Fruit fly (Drosophila melanogaster) whole organism, embryonic: Measurements from ENCODE around the gene Surf1.

ENCODE experiments used
- Abd-B ChIP-seq: fragments of 200-800 bp; sonication (Bioruptor generic); optimal IDR thresholded peaks from 2 replicates; lab custom pipeline; 2018; ENCODE audit warnings: missing biosample characterization, mild to moderate bottlenecking, missing genetic modification characterization, moderate library complexity
- Aef1 ChIP-seq: fragments of 200-800 bp; sonication (Bioruptor generic); IDR thresholded peaks from 3 replicates; pipeline ENCODE4 v1.3.6; 2022; ENCODE audit warnings: missing biosample characterization, missing genetic modification characterization
- Atf-2 ChIP-seq: fragments of 200-800 bp; sonication (Bioruptor generic); optimal IDR thresholded peaks from 2 replicates; lab custom pipeline; 2016; ENCODE audit warnings: missing biosample characterization, missing genetic modification characterization
- Bgb ChIP-seq: fragments of 200-800 bp; sonication (Bioruptor generic); IDR thresholded peaks from 2 replicates; pipeline ENCODE4 v1.3.6; 2022; ENCODE audit warnings: missing biosample characterization, missing genetic modification characterization; ENCODE audit not compliant: partially characterized antibody
- CG10274 ChIP-seq: fragments of 200-800 bp; sonication (Bioruptor generic); optimal IDR thresholded peaks from 3 replicates; lab custom pipeline; 2017; ENCODE audit warnings: missing biosample characterization, mild to moderate bottlenecking, missing genetic modification characterization
- CG10959 ChIP-seq: fragments of 200-800 bp; sonication (Bioruptor generic); IDR thresholded peaks from 2 replicates; pipeline ENCODE4 v1.3.6; 2022; ENCODE audit warnings: missing biosample characterization, missing genetic modification characterization
- CG12104 ChIP-seq: fragments of 200-800 bp; sonication (Bioruptor generic); optimal IDR thresholded peaks from 3 replicates; lab custom pipeline; 2016; ENCODE audit warnings: missing biosample characterization, missing genetic modification characterization
- CG12219 ChIP-seq: fragments of 200-800 bp; sonication (Bioruptor generic); optimal IDR thresholded peaks from 3 replicates; lab custom pipeline; 2018; ENCODE audit warnings: missing biosample characterization, mild to moderate bottlenecking, missing genetic modification characterization
- CG12391 ChIP-seq: fragments of 200-800 bp; sonication (Bioruptor generic); optimal IDR thresholded peaks from 3 replicates; lab custom pipeline; 2018; ENCODE audit warnings: missing biosample characterization, mild to moderate bottlenecking, missing genetic modification characterization, moderate library complexity
- CG14014 ChIP-seq: fragments of 200-800 bp; sonication (Bioruptor generic); IDR thresholded peaks from 2 replicates; pipeline ENCODE4 v1.3.6; 2022; ENCODE audit warnings: missing biosample characterization, missing genetic modification characterization
- CG15269 ChIP-seq: fragments of 200-800 bp; sonication (Bioruptor generic); optimal IDR thresholded peaks from 2 replicates; lab custom pipeline; 2018; ENCODE audit warnings: missing biosample characterization, mild to moderate bottlenecking, missing genetic modification characterization, moderate library complexity
- CG15479 ChIP-seq: fragments of 200-800 bp; sonication (Bioruptor generic); optimal IDR thresholded peaks from 3 replicates; lab custom pipeline; 2019; ENCODE audit warnings: missing biosample characterization, mild to moderate bottlenecking, missing genetic modification characterization, moderate library complexity
- CG16815 ChIP-seq: fragments of 200-800 bp; sonication (Bioruptor generic); optimal IDR thresholded peaks from 3 replicates; lab custom pipeline; 2017; ENCODE audit warnings: missing biosample characterization, mild to moderate bottlenecking, missing genetic modification characterization
- CG17912 ChIP-seq: fragments of 200-800 bp; sonication (Bioruptor generic); optimal IDR thresholded peaks from 2 replicates; lab custom pipeline; 2018; ENCODE audit warnings: missing biosample characterization, mild to moderate bottlenecking, missing genetic modification characterization
- CG2875 ChIP-seq: fragments of 200-800 bp; sonication (Bioruptor generic); optimal IDR thresholded peaks from 2 replicates; lab custom pipeline; 2017; ENCODE audit warnings: missing biosample characterization, mild to moderate bottlenecking, missing genetic modification characterization, missing genetic modification reagents
- CG2889 ChIP-seq: fragments of 200-800 bp; sonication (Bioruptor generic); IDR thresholded peaks from 3 replicates; pipeline ENCODE4 v1.3.6; 2022; ENCODE audit warnings: missing biosample characterization, missing genetic modification characterization
- CG30020 ChIP-seq: fragments of 200-800 bp; optimal IDR thresholded peaks from 2 replicates; lab custom pipeline; 2019; ENCODE audit warnings: missing biosample characterization, mild to moderate bottlenecking, missing genetic modification characterization, moderate library complexity
- CG3065 ChIP-seq: fragments of 200-800 bp; sonication (Bioruptor generic); optimal IDR thresholded peaks from 2 replicates; lab custom pipeline; 2016; ENCODE audit warnings: missing biosample characterization, missing genetic modification characterization
- CG31441 ChIP-seq: fragments of 200-800 bp; sonication (Bioruptor generic); IDR thresholded peaks from 2 replicates; pipeline ENCODE4 v1.3.6; 2022; ENCODE audit warnings: missing biosample characterization, missing genetic modification characterization
- CG32772 ChIP-seq: fragments of 200-800 bp; sonication (Bioruptor generic); IDR thresholded peaks from 2 replicates; pipeline ENCODE4 v1.3.6; 2022; ENCODE audit warnings: missing biosample characterization, missing genetic modification characterization
- CG3407 ChIP-seq: fragments of 200-800 bp; sonication (Bioruptor generic); optimal IDR thresholded peaks from 2 replicates; lab custom pipeline; 2018; ENCODE audit warnings: missing biosample characterization, mild to moderate bottlenecking, missing genetic modification characterization
- CG4707 ChIP-seq: fragments of 200-800 bp; sonication (Bioruptor generic); optimal IDR thresholded peaks from 2 replicates; lab custom pipeline; 2018; ENCODE audit warnings: missing biosample characterization, mild to moderate bottlenecking, missing genetic modification characterization, moderate library complexity
- CG4730 ChIP-seq: fragments of 200-800 bp; sonication (Bioruptor generic); IDR thresholded peaks from 2 replicates; pipeline ENCODE4 v1.3.6; 2022; ENCODE audit warnings: missing biosample characterization, missing genetic modification characterization
- CG8765 ChIP-seq: fragments of 200-800 bp; sonication (Bioruptor generic); IDR thresholded peaks from 2 replicates; pipeline ENCODE4 v1.3.6; 2022; ENCODE audit warnings: missing biosample characterization, missing genetic modification characterization
- CG9817 ChIP-seq: fragments of 200-800 bp; sonication (Bioruptor generic); optimal IDR thresholded peaks from 2 replicates; lab custom pipeline; 2018; ENCODE audit warnings: missing biosample characterization, mild to moderate bottlenecking, missing genetic modification characterization, moderate library complexity
- CoRest ChIP-seq: fragments of 200-800 bp; sonication (Bioruptor generic); optimal IDR thresholded peaks from 3 replicates; lab custom pipeline; 2018; ENCODE audit warnings: missing biosample characterization, mild to moderate bottlenecking, missing genetic modification characterization, moderate library complexity
- Dad ChIP-seq: fragments of 200-800 bp; sonication (Bioruptor generic); optimal IDR thresholded peaks from 3 replicates; lab custom pipeline; 2016; ENCODE audit warnings: missing biosample characterization, missing genetic modification characterization
- HLHmδ ChIP-seq: fragments of 200-800 bp; sonication (Bioruptor generic); optimal IDR thresholded peaks from 2 replicates; lab custom pipeline; 2018; ENCODE audit warnings: missing biosample characterization, mild to moderate bottlenecking, missing genetic modification characterization, moderate library complexity
- Kr ChIP-seq: fragments of 200-800 bp; sonication (Bioruptor generic); optimal IDR thresholded peaks from 2 replicates; lab custom pipeline; 2017; ENCODE audit warnings: missing biosample characterization, mild to moderate bottlenecking, missing genetic modification characterization
- MESR4 ChIP-seq: fragments of 200-800 bp; sonication (Bioruptor generic); optimal IDR thresholded peaks from 2 replicates; lab custom pipeline; 2018; ENCODE audit warnings: missing biosample characterization, mild to moderate bottlenecking, missing genetic modification characterization, moderate library complexity
- Mrtf ChIP-seq: fragments of 200-800 bp; sonication (Bioruptor generic); IDR thresholded peaks from 3 replicates; pipeline ENCODE4 v1.3.6; 2022; ENCODE audit warnings: missing biosample characterization, missing genetic modification characterization
- NC2β ChIP-seq: fragments of 200-800 bp; sonication (Bioruptor generic); optimal IDR thresholded peaks from 2 replicates; lab custom pipeline; 2016; ENCODE audit warnings: missing biosample characterization, missing genetic modification characterization
- Nf-YA ChIP-seq: fragments of 200-800 bp; sonication (Bioruptor generic); IDR thresholded peaks from 2 replicates; pipeline ENCODE4 v1.3.6; 2022; ENCODE audit warnings: missing biosample characterization, missing genetic modification characterization
- Sry-δ ChIP-seq: fragments of 200-800 bp; sonication (Bioruptor generic); optimal IDR thresholded peaks from 2 replicates; lab custom pipeline; 2016; ENCODE audit warnings: missing biosample characterization, missing genetic modification characterization
- TFAM ChIP-seq: fragments of 200-800 bp; sonication (Bioruptor generic); optimal IDR thresholded peaks from 2 replicates; lab custom pipeline; 2017; ENCODE audit warnings: missing biosample characterization, missing genetic modification characterization, inconsistent platforms
- dimm ChIP-seq: fragments of 200-800 bp; sonication (Bioruptor generic); IDR thresholded peaks from 2 replicates; pipeline ENCODE4 v1.3.6; 2022; ENCODE audit warnings: missing biosample characterization, missing genetic modification characterization
- dysf ChIP-seq: fragments of 200-800 bp; sonication (Bioruptor generic); IDR thresholded peaks from 3 replicates; pipeline ENCODE4 v1.3.6; 2022; ENCODE audit warnings: missing biosample characterization, missing genetic modification characterization
- esg ChIP-seq: fragments of 200-800 bp; sonication (Bioruptor generic); conservative IDR thresholded peaks from 2 replicates; pipeline ENCODE4 v1.3.6; 2022; ENCODE audit warnings: missing biosample characterization, missing genetic modification characterization
- ewg ChIP-seq: fragments of 200-800 bp; sonication (Bioruptor generic); optimal IDR thresholded peaks from 3 replicates; lab custom pipeline; 2017; ENCODE audit warnings: mild to moderate bottlenecking, missing biosample characterization, missing genetic modification reagents, missing genetic modification characterization
- fru ChIP-seq: fragments of >200 bp; optimal IDR thresholded peaks from 2 replicates; lab custom pipeline; 2017
- gce ChIP-seq: fragments of 200-800 bp; sonication (Bioruptor generic); IDR thresholded peaks from 3 replicates; pipeline ENCODE4 v1.3.6; 2022; ENCODE audit warnings: missing biosample characterization, missing genetic modification characterization
- jigr1 ChIP-seq: fragments of 200-800 bp; sonication (Bioruptor generic); IDR thresholded peaks from 3 replicates; pipeline ENCODE4 v1.3.6; 2022; ENCODE audit warnings: missing biosample characterization, missing genetic modification characterization
- luna ChIP-seq: fragments of 200-800 bp; sonication (Bioruptor generic); optimal IDR thresholded peaks from 2 replicates; lab custom pipeline; 2016; ENCODE audit warnings: missing biosample characterization, missing genetic modification characterization
- pros ChIP-seq: fragments of 200-800 bp; sonication (Bioruptor generic); optimal IDR thresholded peaks from 3 replicates; lab custom pipeline; 2019; ENCODE audit warnings: missing biosample characterization, mild to moderate bottlenecking, missing genetic modification characterization, moderate library complexity
- rib ChIP-seq: fragments of 200-800 bp; sonication (Bioruptor generic); IDR thresholded peaks from 2 replicates; pipeline ENCODE4 v1.3.6; 2022; ENCODE audit warnings: missing biosample characterization, missing genetic modification characterization
- sd ChIP-seq: fragments of 200-800 bp; sonication (Bioruptor generic); optimal IDR thresholded peaks from 3 replicates; lab custom pipeline; 2018; ENCODE audit warnings: missing biosample characterization, mild to moderate bottlenecking, missing genetic modification characterization, moderate library complexity
- sqz ChIP-seq: fragments of 200-800 bp; sonication (Bioruptor generic); optimal IDR thresholded peaks from 3 replicates; lab custom pipeline; 2018; ENCODE audit warnings: missing biosample characterization, mild to moderate bottlenecking, missing genetic modification characterization
- stwl ChIP-seq: fragments of 200-800 bp; sonication (Bioruptor generic); optimal IDR thresholded peaks from 3 replicates; lab custom pipeline; 2018; ENCODE audit warnings: missing biosample characterization, mild to moderate bottlenecking, missing genetic modification characterization, moderate library complexity
- trem ChIP-seq: fragments of 200-800 bp; optimal IDR thresholded peaks from 3 replicates; lab custom pipeline; 2019; ENCODE audit warnings: missing biosample characterization, mild to moderate bottlenecking, missing genetic modification characterization, moderate library complexity

The Surf1 gene

DNA sequence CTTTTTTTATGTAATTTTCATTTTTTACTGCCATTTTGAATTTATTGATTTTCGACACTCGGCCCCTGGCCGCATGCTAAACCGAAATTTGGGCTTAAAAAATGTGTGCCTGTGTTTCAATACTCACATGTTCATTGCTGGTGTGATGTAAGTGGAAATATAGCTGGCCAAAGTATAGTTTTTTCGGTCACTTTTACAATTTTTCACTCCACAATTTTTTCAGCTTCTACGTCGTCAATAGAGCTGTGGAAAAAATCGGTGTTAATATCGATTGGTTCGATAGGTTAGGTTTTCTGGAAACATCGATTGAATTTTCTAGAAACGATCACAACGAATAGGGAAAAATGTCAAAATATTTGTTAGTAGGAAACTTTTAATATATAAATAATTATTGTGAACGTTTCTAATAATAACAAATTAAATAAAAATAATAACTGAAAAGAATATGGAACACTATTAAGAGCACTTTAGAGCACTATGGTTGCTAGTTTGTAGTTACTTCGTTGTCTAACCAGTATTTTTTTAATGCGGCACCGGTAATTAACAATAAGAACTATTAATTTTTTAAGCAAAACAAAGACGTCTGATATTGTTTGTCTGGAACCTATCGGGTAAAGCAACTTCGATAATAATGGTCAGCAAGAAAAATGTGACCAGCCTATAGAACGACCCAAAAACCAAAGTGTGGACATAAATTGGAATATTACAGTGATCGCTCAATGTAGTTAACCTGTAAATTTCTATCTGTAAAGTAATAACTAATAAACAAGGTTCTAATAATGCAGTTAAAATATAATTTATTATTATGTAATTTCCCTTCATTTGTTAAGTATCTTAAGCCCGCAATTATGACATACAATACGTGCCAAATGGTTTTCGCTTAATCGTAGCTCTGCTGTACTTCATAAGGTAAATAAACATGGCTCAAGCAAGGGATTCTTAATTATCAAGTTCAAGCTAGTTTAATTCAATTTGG, 2.6 kb upstream of the Surf1 start, which contains the start of the genes CG10077 and CG9948 (continued):
- TF ChIP-seq CG10274 (peak; percentile 59), Nf-YA (GFP tag; lab: Robert Waterston, UW) (peak; percentile 80), CG14014 (GFP tag; lab: Robert Waterston, UW) (peak; percentile 94), Atf-2 (GFP tag; lab: Kevin White, UChicago) (peak; percentile 64), CG31441 (GFP tag; lab: Robert Waterston, UW) (peak; percentile 90), CG2875 (GFP tag; lab: Kevin White, UChicago) (peak; percentile 71), CG30020 (peak; percentile 75), CG12219 (GFP tag; lab: Kevin White, UChicago) (peak; percentile 87), CG8765 (GFP tag; lab: Robert Waterston, UW) (peak; percentile 79), sd (tag; lab: Kevin White, UChicago) (peak; percentile 98), CG2889 (GFP tag; lab: Robert Waterston, UW) (peak; percentile 80), trem (peak; percentile 92), CG4730 (GFP tag; lab: Robert Waterston, UW) (peak; percentile 83), Dad (GFP tag; lab: Kevin White, UChicago) (peak; percentile 40), CG9817 (tag; lab: Kevin White, UChicago) (peak; percentile 92), CG3407 (GFP tag; lab: Kevin White, UChicago) (peak; percentile 78), CG12104 (peak; percentile 69), Abd-B (GFP tag; lab: Kevin White, UChicago) (peak; percentile 87), gce (GFP tag; lab: Robert Waterston, UW) (peak; percentile 82; the same call in 2 of the 3 replicates), MESR4 (peak; percentile 92), ewg (peak; percentile 72), CG32772 (GFP tag; lab: Robert Waterston, UW) (peak; percentile 81), dimm (GFP tag; lab: Robert Waterston, UW) (peak; percentile 79), CG10959 (GFP tag; lab: Robert Waterston, UW) (peak; percentile 83), Aef1 (GFP tag; lab: Robert Waterston, UW) (peak; percentile 87), Sry-δ (GFP tag; lab: Kevin White, UChicago) (peak; percentile 80), esg (GFP tag; lab: Robert Waterston, UW) (peak; percentile 91), CoRest (tag; lab: Kevin White, UChicago) (peak; percentile 91), jigr1 (GFP tag; lab: Robert Waterston, UW) (peak; percentile 74; the same call in 1 of the 3 replicates), NC2β (GFP tag; lab: Kevin White, UChicago) (peak; percentile 40), HLHmδ (GFP tag; lab: Kevin White, UChicago) (no peak), CG15269 (tag; lab: Kevin White, UChicago) (peak; percentile 93), luna (GFP tag; lab: Kevin White, UChicago) (peak; percentile 1), rib (GFP tag; lab: Robert Waterston, UW) (peak; percentile 62), CG4707 (GFP tag; lab: Kevin White, UChicago) (peak; percentile 75), sqz (GFP tag; lab: Kevin White, UChicago) (peak; percentile 83), CG17912 (GFP tag; lab: Kevin White, UChicago) (peak; percentile 81), CG3065 (GFP tag; lab: Kevin White, UChicago) (peak; percentile 63), stwl (peak; percentile 57), CG15479 (GFP tag; lab: Kevin White, UChicago) (no peak), CG12391 (tag; lab: Kevin White, UChicago) (peak; percentile 93), Mrtf (peak; percentile 88), fru (lab: Kevin White, UChicago) (no peak), CG16815 (GFP tag; lab: Kevin White, UChicago) (peak; percentile 82), TFAM (GFP tag; lab: Kevin White, UChicago) (peak; percentile 26), pros (GFP tag; lab: Kevin White, UChicago) (peak; percentile 63), Bgb (GFP tag; lab: Robert Waterston, UW) (peak; percentile 80), dysf (GFP tag; lab: Robert Waterston, UW) (peak; percentile 93), Kr (no peak)
